Worm (Caenorhabditis elegans) whole organism, young adult: ENCODE data around the gene cyp-33D1.

ENCODE experiments used
- akir-1 ChIP-seq: fragments of 200-800 bp; sonication (Bioruptor generic); optimal IDR thresholded peaks from 2 replicates; lab custom pipeline; 2018; ENCODE audit warnings: mild to moderate bottlenecking, missing genetic modification characterization, moderate library complexity, missing compliant biosample characterization
- hmg-20 ChIP-seq: fragments of 200-800 bp; sonication (Bioruptor generic); IDR thresholded peaks from 2 replicates; pipeline ENCODE4 v1.3.6; 2022; ENCODE audit warnings: missing genetic modification reagents, missing genetic modification characterization, missing compliant biosample characterization
- zim-3 ChIP-seq: sonication (generic microtip); optimal IDR thresholded peaks from 2 replicates; lab custom pipeline; 2017; ENCODE audit warnings: mild to moderate bottlenecking, missing genetic modification characterization, moderate library complexity, missing compliant biosample characterization

- no peak for TF ChIP-seq hmg-20 (GFP tag; lab: Robert Waterston, UW)
- no peak for TF ChIP-seq akir-1
- no peak for TF ChIP-seq zim-3 (tag; lab: Kevin White, UChicago)
These were observed 430 bp downstream of the cyp-33D1 start for ce11 chrV:16175227-16175626.
